Worm (Caenorhabditis elegans): Measurements from ENCODE around the gene F57G4.1.

- TF ChIP-seq him-1 (tag; optimal IDR thresholded peaks at IDR 0.05) (no peak), W03F9.2 (tag; optimal IDR thresholded peaks at IDR 0.05) (no peak), dao-5 (tag; optimal IDR thresholded peaks at IDR 0.05) (no peak)
These were observed 7.7 kb upstream of the F57G4.1 start, which contains the start of gene Y6G8.5 for ce11 chrV:17615609-17616008.

All from whole organism, L4/young adult.